Fruit fly (Drosophila melanogaster): ENCODE data around the gene TfIIFalpha.

TfIIFalpha gene

dm6 chr3R:6397611-6398092, 17.4 kb downstream of the TfIIFalpha start:
- TF ChIP-seq noc (tag; optimal IDR thresholded peaks at IDR 0.05) = peak; percentile 77

DNA sequence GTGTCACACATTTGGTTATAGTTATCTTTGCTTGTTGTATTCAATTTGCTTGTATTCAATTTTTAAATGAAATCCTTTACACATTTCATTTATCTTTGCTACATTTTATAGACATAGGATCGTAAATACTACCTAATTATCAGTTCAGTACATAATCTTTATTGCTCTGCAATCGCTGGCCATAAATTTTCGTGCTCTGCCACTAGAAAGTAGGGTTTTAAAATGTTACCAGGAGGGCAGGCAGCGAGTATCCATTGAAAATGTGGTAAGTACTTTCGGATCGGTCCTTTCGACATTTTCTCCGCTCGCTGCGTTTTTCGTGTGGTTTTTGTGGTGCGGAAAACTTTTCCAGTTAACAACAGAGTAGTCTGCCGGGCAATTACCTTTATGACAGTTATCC, 19.0 kb downstream of the TfIIFalpha start:
- peak; percentile 45 for TF ChIP-seq noc (tag; optimal IDR thresholded peaks at IDR 0.05)

dm6 chr3R:6399752-6400151, 19.5 kb downstream of the TfIIFalpha start:
- TF ChIP-seq noc (tag; optimal IDR thresholded peaks at IDR 0.05) = no peak

DNA sequence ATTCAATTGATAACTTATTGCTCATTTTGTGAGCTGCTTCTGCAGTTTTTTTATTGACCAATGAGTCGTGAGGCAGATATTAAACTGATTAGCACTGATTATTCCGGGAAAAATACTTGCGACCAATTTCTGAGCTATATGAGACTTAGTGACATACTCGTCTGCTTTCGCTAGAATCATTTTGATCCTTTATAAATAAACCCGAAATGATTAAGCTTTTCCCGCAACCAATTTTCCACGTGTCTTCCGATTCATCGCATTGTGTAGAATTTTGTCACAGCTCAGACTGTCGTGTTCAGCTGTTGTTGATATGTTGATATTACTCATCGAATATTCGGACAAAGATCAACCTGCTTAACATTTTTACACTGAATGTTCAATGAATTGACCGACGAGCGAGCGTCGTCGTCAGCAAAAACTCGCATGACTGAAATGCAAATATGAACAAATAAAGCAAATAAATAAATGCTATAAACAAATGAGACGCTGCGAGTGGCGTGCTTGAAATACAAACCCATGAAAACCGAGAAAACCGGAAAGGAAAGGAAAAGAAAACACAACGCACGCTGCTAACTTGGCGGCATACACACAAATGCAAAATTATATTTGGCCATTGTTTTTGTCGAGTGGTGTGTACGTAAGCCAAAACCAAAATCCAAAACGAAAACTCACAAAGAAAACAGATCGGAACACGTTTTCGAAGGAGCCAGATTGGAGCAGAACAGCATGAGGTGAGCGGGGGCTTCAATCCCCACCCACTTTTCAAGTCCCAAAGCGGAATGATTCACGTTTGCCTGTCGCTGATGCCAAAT, 20.6 kb downstream of the TfIIFalpha start:
- no peak for TF ChIP-seq noc (tag; optimal IDR thresholded peaks at IDR 0.05)

DNA sequence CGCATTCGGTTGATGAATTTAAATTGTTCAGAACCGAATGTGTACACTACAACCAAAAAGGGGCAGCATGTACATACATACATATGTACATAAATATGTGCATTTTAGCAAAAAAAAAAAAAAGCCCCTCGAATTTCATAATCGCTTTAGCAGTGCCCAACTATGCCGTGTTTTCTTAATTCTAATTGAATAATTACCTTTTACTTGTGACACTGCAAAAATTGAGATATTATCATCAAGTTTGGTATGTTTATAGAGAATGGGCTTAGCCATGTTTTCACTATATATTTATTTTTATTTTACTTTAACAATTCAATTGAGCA, 21.2 kb downstream of the TfIIFalpha start:
- TF ChIP-seq noc (tag; optimal IDR thresholded peaks at IDR 0.05) = no peak

- TF ChIP-seq noc (tag; optimal IDR thresholded peaks at IDR 0.05) = peak; percentile 77
Observed at dm6 chr3R:6402522-6403171, 22.4 kb downstream of the TfIIFalpha start.

- no peak for TF ChIP-seq noc (tag; optimal IDR thresholded peaks at IDR 0.05)
Observed at dm6 chr3R:6403674-6404073, 23.4 kb downstream of the TfIIFalpha start.

DNA sequence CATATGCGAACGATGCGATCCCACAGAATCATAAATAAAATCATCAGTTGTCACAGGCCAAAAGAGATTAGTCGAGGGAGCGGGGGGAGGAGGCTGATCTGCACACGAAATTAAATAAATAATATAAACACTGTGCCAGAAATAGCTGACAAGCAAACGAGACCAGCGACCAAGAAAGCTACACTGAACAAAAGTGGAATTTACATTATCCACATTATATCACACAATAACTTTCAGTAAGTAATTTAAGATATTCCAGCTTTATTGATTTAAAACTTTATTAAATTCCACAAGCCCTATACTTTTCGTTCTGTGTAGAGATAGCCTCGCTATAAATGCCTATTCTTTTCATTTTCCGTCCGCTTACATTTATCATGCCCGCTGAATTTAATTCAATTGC, 23.9 kb downstream of the TfIIFalpha start:
- TF ChIP-seq noc (tag; optimal IDR thresholded peaks at IDR 0.05) = peak; percentile 51

DNA sequence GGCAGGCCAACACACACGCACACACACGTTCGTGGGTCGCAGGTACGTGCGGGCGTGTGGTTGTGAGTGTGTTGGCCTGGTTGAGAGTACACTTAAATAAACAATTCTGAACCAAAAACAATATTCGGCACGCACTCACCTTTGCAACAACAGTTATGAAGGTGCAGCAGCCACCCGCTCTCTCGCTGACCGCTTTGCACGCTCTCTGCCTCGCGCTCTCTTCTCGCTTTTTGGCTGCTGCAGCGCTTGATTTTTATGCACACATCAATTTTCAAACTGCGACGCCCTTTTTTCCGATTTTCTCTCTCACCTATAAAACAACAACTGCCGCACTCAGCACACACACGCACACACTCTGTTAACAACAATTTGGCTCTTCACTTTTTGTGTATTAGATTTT, 25.0 kb downstream of the TfIIFalpha start:
- no peak for TF ChIP-seq noc (tag; optimal IDR thresholded peaks at IDR 0.05)

- TF ChIP-seq noc (tag; optimal IDR thresholded peaks at IDR 0.05) = peak; percentile 20
Observed at dm6 chr3R:6405674-6406565, 25.7 kb downstream of the TfIIFalpha start, which contains the start of gene Dmtn. Dmtn (minus strand) TSS chr3R:6405895.

DNA sequence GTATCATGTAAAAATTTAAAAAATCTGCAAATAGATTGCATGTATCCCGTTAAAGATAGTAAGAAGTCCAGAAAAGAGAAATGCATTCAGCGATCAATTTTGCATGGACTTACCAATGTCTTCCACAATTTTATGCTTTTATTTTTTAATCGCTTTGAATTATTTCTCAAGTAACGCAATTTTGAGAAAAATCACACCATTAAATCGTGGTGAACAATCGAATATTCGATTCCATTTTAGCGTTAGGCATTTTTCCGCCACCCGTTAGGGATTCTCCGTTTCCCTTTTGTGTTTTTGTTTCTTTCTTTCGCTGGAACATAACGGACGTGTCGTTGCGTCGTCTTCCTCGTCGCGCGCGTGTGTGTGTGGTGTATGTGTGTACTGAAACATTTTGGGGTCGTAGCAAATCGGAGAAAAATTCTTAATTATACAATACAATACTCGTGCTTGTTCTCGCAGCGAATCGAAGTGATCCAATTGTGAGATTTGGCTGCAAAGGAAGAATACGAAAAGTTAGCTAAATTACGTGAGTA, 26.4 kb downstream of the TfIIFalpha start, which contains the start of gene gpp:
TSS of gene gpp (plus strand) at position 290 of the 533 bp plus-strand sequence.
- TF ChIP-seq noc (tag; optimal IDR thresholded peaks at IDR 0.05) = no peak

DNA sequence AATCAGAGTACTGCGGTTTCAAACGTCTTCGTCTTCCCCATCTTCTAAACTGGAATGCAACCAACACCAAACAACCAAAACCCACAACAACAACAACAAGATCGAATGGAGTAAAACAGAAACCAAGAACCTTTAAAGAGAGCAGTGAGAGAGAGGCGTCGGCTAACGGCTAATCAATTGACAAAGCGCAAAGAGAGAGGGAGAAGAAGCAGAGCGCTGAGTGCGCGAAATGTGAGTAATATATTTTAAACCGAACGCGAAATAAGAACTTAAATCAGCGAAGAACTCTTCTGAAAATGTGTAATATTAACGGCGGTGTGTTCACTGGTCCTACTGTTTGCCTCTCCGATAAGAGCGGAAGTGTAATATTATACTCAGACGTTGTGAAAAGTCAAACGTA, 27.3 kb downstream of the TfIIFalpha start:
- no peak for TF ChIP-seq noc (tag; optimal IDR thresholded peaks at IDR 0.05)

DNA sequence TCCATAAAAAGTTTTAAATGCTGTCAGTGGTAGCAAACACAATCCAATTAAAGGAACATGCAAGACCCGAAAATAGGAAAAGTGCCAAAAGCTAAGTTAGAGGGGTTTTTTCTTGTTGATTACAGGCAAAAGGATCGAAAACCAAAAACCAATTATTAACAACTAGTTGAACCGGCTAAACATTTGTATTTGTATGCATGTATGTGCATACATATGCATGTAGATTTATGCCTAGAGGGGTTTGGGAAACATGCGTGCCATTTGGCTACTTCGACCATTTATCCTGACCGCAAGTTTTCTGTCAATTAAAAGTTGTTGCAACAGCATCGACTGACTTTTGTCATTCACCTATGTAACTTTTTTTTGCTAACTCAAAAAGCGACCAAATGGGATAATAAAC, 28.2 kb downstream of the TfIIFalpha start:
- no peak for TF ChIP-seq noc (tag; optimal IDR thresholded peaks at IDR 0.05)

dm6 chr3R:6409153-6409571, 28.9 kb downstream of the TfIIFalpha start:
- no peak for TF ChIP-seq noc (tag; optimal IDR thresholded peaks at IDR 0.05)

DNA sequence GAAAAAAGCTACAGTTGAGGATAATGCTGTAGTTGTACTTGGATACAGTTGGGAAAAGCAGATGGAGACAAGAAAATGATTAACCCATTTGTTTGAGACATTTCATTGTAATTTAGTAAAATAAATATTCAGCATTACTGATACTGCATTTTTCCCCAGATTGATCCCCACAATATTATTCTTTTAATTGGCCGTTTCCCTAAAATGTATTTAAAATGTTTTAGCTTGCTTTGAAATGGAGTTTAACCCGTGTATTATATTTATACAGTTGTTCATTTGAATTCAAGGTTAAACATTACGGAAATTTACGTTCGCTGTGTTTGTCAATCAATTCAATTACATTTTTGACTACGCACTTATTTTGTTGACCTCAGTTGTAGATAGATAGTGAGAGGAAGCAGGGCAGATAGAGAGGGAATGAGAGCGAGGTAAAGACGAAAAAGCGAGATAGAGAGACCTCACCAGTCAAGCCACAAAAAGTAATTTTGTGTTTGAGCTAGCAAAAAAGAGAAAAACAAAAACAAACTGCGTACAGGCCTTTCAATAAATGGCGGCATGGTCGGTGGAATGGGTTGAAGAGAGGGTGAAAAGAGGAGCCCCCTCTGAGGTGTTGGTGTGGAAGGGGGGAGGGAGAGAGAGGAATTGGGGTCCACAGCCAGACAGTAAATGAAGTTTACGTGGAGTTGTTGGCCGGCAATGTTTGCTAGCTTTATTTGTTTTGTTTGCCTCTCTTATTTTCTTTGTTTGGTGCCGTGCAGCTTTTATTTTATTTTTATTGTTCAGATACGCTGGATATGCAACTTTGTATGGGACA, 30.4 kb downstream of the TfIIFalpha start:
- peak; percentile 97 for TF ChIP-seq noc (tag; optimal IDR thresholded peaks at IDR 0.05)

Data from whole organism, larva.